Worm (Caenorhabditis elegans): ENCODE measurements around the gene pals-21.

ce11 chrIII:1349313-1349712 lies 31.1 kb downstream of the pals-21 start, which contains the start of gene fbxa-25:
- no peak for TF ChIP-seq lin-15B (tag; optimal IDR thresholded peaks at IDR 0.05)
- TF ChIP-seq hlh-30 (tag; optimal IDR thresholded peaks at IDR 0.05; ENCODE audit: insufficient read depth), result no peak
- TF ChIP-seq skn-1 (tag; optimal IDR thresholded peaks at IDR 0.05), result no peak
- TF ChIP-seq lin-39 (tag; optimal IDR thresholded peaks at IDR 0.05), result no peak
- TF ChIP-seq ztf-11 (tag; optimal IDR thresholded peaks at IDR 0.05), result no peak
- TF ChIP-seq lin-13 (GFP tag; optimal IDR thresholded peaks at IDR 0.05), result no peak
- TF ChIP-seq mes-2 (tag; optimal IDR thresholded peaks at IDR 0.05; ENCODE audit: poor library complexity, severe bottlenecking), result no peak
- TF ChIP-seq snpc-4 (tag; optimal IDR thresholded peaks at IDR 0.05), result no peak
- no peak for TF ChIP-seq ceh-28 (tag; optimal IDR thresholded peaks at IDR 0.05)
- no peak for TF ChIP-seq lir-3 (tag; optimal IDR thresholded peaks at IDR 0.05)
- TF ChIP-seq nhr-25 (tag; optimal IDR thresholded peaks at IDR 0.05; ENCODE audit: borderline replicate concordance, insufficient read depth), result no peak
- no peak for TF ChIP-seq pha-4 (GFP tag; IDR thresholded peaks at IDR 0.05)
- no peak for TF ChIP-seq pha-4 (tag; optimal IDR thresholded peaks at IDR 0.05)
- no peak for TF ChIP-seq ceh-82 (tag; optimal IDR thresholded peaks at IDR 0.05)

Measured in whole organism, L4 larva.